Worm (Caenorhabditis elegans) whole organism, L2 larva: ENCODE results near the gene srw-23.

Source experiments
- C34F6.9 ChIP-seq: fragments of 150-350 bp; optimal IDR thresholded peaks from 2 replicates; lab custom pipeline; 2014; ENCODE audit warnings: missing biosample characterization, missing genetic modification characterization
- F13H6.1 ChIP-seq: sonication (generic microtip); optimal IDR thresholded peaks from 2 replicates; lab custom pipeline; 2016; ENCODE audit warnings: missing genetic modification characterization, missing compliant biosample characterization
- R02D3.7 ChIP-seq: fragments of 150-350 bp; optimal IDR thresholded peaks from 2 replicates; lab custom pipeline; 2014; ENCODE audit warnings: missing biosample characterization, missing genetic modification characterization
- Y55F3AM.14 ChIP-seq: fragments of 200-800 bp; sonication (Bioruptor generic); optimal IDR thresholded peaks from 2 replicates; lab custom pipeline; 2018; ENCODE audit warnings: mild to moderate bottlenecking, missing genetic modification characterization, missing compliant biosample characterization
- ZK546.5 ChIP-seq: sonication (generic microtip); optimal IDR thresholded peaks from 2 replicates; lab custom pipeline; 2017; ENCODE audit warnings: missing biosample characterization, missing genetic modification characterization
- alr-1 ChIP-seq: fragments of 150-350 bp; optimal IDR thresholded peaks from 2 replicates; lab custom pipeline; 2014; ENCODE audit warnings: missing biosample characterization, missing genetic modification characterization
- aly-2 ChIP-seq: fragments of 150-350 bp; optimal IDR thresholded peaks from 2 replicates; lab custom pipeline; 2014; ENCODE audit warnings: missing biosample characterization, missing genetic modification characterization
- ceh-16 ChIP-seq: fragments of 150-350 bp; optimal IDR thresholded peaks from 2 replicates; lab custom pipeline; 2014; ENCODE audit warnings: missing biosample characterization, missing genetic modification characterization
- ceh-82 ChIP-seq: fragments of 150-350 bp; optimal IDR thresholded peaks from 2 replicates; lab custom pipeline; 2014; ENCODE audit warnings: missing biosample characterization, missing genetic modification characterization
- crh-2 ChIP-seq: sonication (generic microtip); optimal IDR thresholded peaks from 2 replicates; lab custom pipeline; 2017; ENCODE audit warnings: missing biosample characterization, missing genetic modification characterization
- dmd-4 ChIP-seq: sonication (generic microtip); optimal IDR thresholded peaks from 2 replicates; lab custom pipeline; 2017; ENCODE audit warnings: missing biosample characterization, missing genetic modification characterization
- egl-27 ChIP-seq: sonication (generic microtip); optimal IDR thresholded peaks from 3 replicates; lab custom pipeline; 2017; ENCODE audit warnings: missing biosample characterization, missing genetic modification reagents, missing genetic modification characterization
- elt-3 ChIP-seq: sonication (generic microtip); optimal IDR thresholded peaks from 2 replicates; lab custom pipeline; 2017; ENCODE audit warnings: missing biosample characterization, missing genetic modification characterization
- fos-1 ChIP-seq: fragments of 150-350 bp; optimal IDR thresholded peaks from 2 replicates; lab custom pipeline; 2014; ENCODE audit warnings: missing biosample characterization, missing genetic modification characterization
- gmeb-1 ChIP-seq: fragments of 150-350 bp; optimal IDR thresholded peaks from 2 replicates; lab custom pipeline; 2014; ENCODE audit warnings: missing biosample characterization, missing genetic modification characterization
- lin-11 ChIP-seq: fragments of 150-350 bp; sonication (generic microtip); optimal IDR thresholded peaks from 2 replicates; lab custom pipeline; 2014; ENCODE audit warnings: missing biosample characterization, missing genetic modification characterization, inconsistent platforms, mixed read lengths
- lin-13 ChIP-seq: fragments of 150-350 bp; optimal IDR thresholded peaks from 2 replicates; lab custom pipeline; 2014; ENCODE audit warnings: missing biosample characterization, missing genetic modification reagents, missing genetic modification characterization
- lin-39 ChIP-seq: fragments of 150-350 bp; optimal IDR thresholded peaks from 2 replicates; lab custom pipeline; 2014; ENCODE audit warnings: missing biosample characterization, missing genetic modification reagents, missing genetic modification characterization
- lsy-2 ChIP-seq, 2 experiments: fragments of 150-350 bp in 1 of 2; sonication (generic microtip) in 1 of 2; optimal IDR thresholded peaks; 2 replicates each; lab custom pipeline; 2014 to 2017; ENCODE audit warnings: missing biosample characterization in 2 of 2, missing genetic modification characterization in 2 of 2
- mab-5 ChIP-seq: fragments of 150-350 bp; optimal IDR thresholded peaks from 2 replicates; lab custom pipeline; 2014; ENCODE audit warnings: missing biosample characterization, missing genetic modification characterization
- mbf-1 ChIP-seq: sonication (generic microtip); optimal IDR thresholded peaks from 2 replicates; lab custom pipeline; 2017; ENCODE audit warnings: missing biosample characterization, missing genetic modification characterization
- mdl-1 ChIP-seq, 2 experiments: fragments of 150-350 bp in 1 of 2; sonication (generic microtip) in 1 of 2; optimal IDR thresholded peaks; 2 replicates each; lab custom pipeline; 2017; ENCODE audit warnings: missing biosample characterization in 2 of 2, missing genetic modification characterization in 2 of 2
- nhr-10 ChIP-seq: sonication (generic microtip); optimal IDR thresholded peaks from 2 replicates; lab custom pipeline; 2017; ENCODE audit warnings: missing biosample characterization, missing genetic modification characterization
- nhr-11 ChIP-seq: fragments of 150-350 bp; optimal IDR thresholded peaks from 2 replicates; lab custom pipeline; 2014; ENCODE audit warnings: missing biosample characterization, missing genetic modification characterization
- nhr-12 ChIP-seq: fragments of 150-350 bp; optimal IDR thresholded peaks from 2 replicates; lab custom pipeline; 2014; ENCODE audit warnings: missing biosample characterization, missing genetic modification characterization
- nhr-129 ChIP-seq: fragments of 150-350 bp; optimal IDR thresholded peaks from 2 replicates; lab custom pipeline; 2014; ENCODE audit warnings: missing biosample characterization, missing genetic modification characterization
- nhr-21 ChIP-seq: fragments of 150-350 bp; optimal IDR thresholded peaks from 2 replicates; lab custom pipeline; 2014; ENCODE audit warnings: missing biosample characterization, missing genetic modification characterization
- nhr-237 ChIP-seq: fragments of 150-350 bp; optimal IDR thresholded peaks from 2 replicates; lab custom pipeline; 2014; ENCODE audit warnings: missing biosample characterization, missing genetic modification characterization
- nhr-25 ChIP-seq: fragments of 150-350 bp; sonication (generic microtip); optimal IDR thresholded peaks from 3 replicates; lab custom pipeline; 2014; ENCODE audit warnings: missing biosample characterization, missing genetic modification characterization
- nhr-6 ChIP-seq: fragments of 150-350 bp; optimal IDR thresholded peaks from 2 replicates; lab custom pipeline; 2014; ENCODE audit warnings: missing biosample characterization, missing genetic modification characterization
- sem-4 ChIP-seq: fragments of 150-350 bp; optimal IDR thresholded peaks from 2 replicates; lab custom pipeline; 2014; ENCODE audit warnings: missing biosample characterization, missing genetic modification reagents, missing genetic modification characterization
- sma-3 ChIP-seq: sonication (generic microtip); optimal IDR thresholded peaks from 2 replicates; lab custom pipeline; 2016; ENCODE audit warnings: missing genetic modification reagents, missing genetic modification characterization, missing compliant biosample characterization
- sma-9 ChIP-seq, 2 experiments: fragments of 150-350 bp in 1 of 2; sonication (generic microtip) in 1 of 2; optimal IDR thresholded peaks; 2 replicates each; lab custom pipeline; 2014 to 2016; ENCODE audit warnings: missing genetic modification characterization in 2 of 2, mild to moderate bottlenecking in 1 of 2, missing biosample characterization in 1 of 2, missing compliant biosample characterization in 1 of 2, missing genetic modification reagents in 1 of 2, moderate library complexity in 1 of 2
- snpc-4 ChIP-seq: fragments of 150-350 bp; optimal IDR thresholded peaks from 2 replicates; lab custom pipeline; 2014; ENCODE audit warnings: missing biosample characterization, missing genetic modification characterization
- unc-39 ChIP-seq: fragments of 150-350 bp; optimal IDR thresholded peaks from 2 replicates; lab custom pipeline; 2014; ENCODE audit warnings: missing biosample characterization, missing genetic modification characterization
- unc-55 ChIP-seq: fragments of 150-350 bp; sonication (generic microtip); optimal IDR thresholded peaks from 3 replicates; lab custom pipeline; 2014; ENCODE audit warnings: missing biosample characterization, missing genetic modification reagents, missing genetic modification characterization
- unc-62 ChIP-seq: fragments of 150-350 bp; optimal IDR thresholded peaks from 2 replicates; lab custom pipeline; 2014; ENCODE audit warnings: missing biosample characterization, missing genetic modification reagents, missing genetic modification characterization
- zag-1 ChIP-seq: fragments of 150-350 bp; optimal IDR thresholded peaks from 2 replicates; lab custom pipeline; 2014; ENCODE audit warnings: missing biosample characterization, missing genetic modification characterization
- ztf-1 ChIP-seq: fragments of 200-800 bp; sonication (Bioruptor generic); conservative IDR thresholded peaks from 2 replicates; pipeline ENCODE4 v1.3.6; 2022; ENCODE audit warnings: missing genetic modification characterization, missing compliant biosample characterization

Gene srw-23

ce11 chrV:16869740-16870139 lies 4.0 kb upstream of the srw-23 start, which contains the start of gene clec-33:
TSS of gene clec-33 (minus strand) at chrV:16869840.
- TF ChIP-seq fos-1 (tag; lab: Kevin White, UChicago): no peak
- no peak for TF ChIP-seq lin-11 (tag; lab: Kevin White, UChicago)
- no peak for TF ChIP-seq sma-9 (GFP tag; optimal IDR thresholded peaks at IDR 0.05; lab: Kevin White, UChicago)
- no peak for TF ChIP-seq sma-9 (tag; optimal IDR thresholded peaks at IDR 0.05; lab: Kevin White, UChicago)
- no peak for TF ChIP-seq mab-5 (tag; lab: Kevin White, UChicago)
- TF ChIP-seq lin-13: no peak
- TF ChIP-seq lin-39 (tag; lab: Kevin White, UChicago): no peak
- no peak for TF ChIP-seq C34F6.9
- no peak for TF ChIP-seq mdl-1 (tag; optimal IDR thresholded peaks at IDR 0.05; lab: Kevin White, UChicago)
- no peak for TF ChIP-seq ZK546.5
- TF ChIP-seq lsy-2 (tag; optimal IDR thresholded peaks at IDR 0.05; lab: Kevin White, UChicago): no peak
- TF ChIP-seq nhr-237 (tag; lab: Kevin White, UChicago): no peak
- no peak for TF ChIP-seq sem-4 (tag; lab: Kevin White, UChicago)
- no peak for TF ChIP-seq sma-3
- no peak for TF ChIP-seq gmeb-1
- no peak for TF ChIP-seq zag-1
- TF ChIP-seq ztf-1: no peak

- no peak for TF ChIP-seq nhr-6 (tag; lab: Kevin White, UChicago)
- TF ChIP-seq nhr-21 (tag; lab: Kevin White, UChicago): no peak
- TF ChIP-seq nhr-129: no peak
- TF ChIP-seq lsy-2 (tag; optimal IDR thresholded peaks at IDR 0.05; lab: Kevin White, UChicago): no peak
- TF ChIP-seq snpc-4 (tag; lab: Kevin White, UChicago): no peak
- TF ChIP-seq nhr-12: no peak
- no peak for TF ChIP-seq mab-5 (tag; lab: Kevin White, UChicago)
- TF ChIP-seq ZK546.5: no peak
- no peak for TF ChIP-seq gmeb-1
- TF ChIP-seq ztf-1: no peak
- TF ChIP-seq dmd-4: no peak
- TF ChIP-seq F13H6.1 (tag; lab: Kevin White, UChicago): no peak
- no peak for TF ChIP-seq nhr-10 (tag; lab: Kevin White, UChicago)
- no peak for TF ChIP-seq nhr-237 (tag; lab: Kevin White, UChicago)
- no peak for TF ChIP-seq mbf-1 (tag; lab: Kevin White, UChicago)
- TF ChIP-seq fos-1 (tag; lab: Kevin White, UChicago): no peak
Observed at ce11 chrV:16871387-16871786, 2.4 kb upstream of the srw-23 start, which contains the start of gene thn-4. TSS of gene thn-4 (minus strand) at chrV:16871487.

- no peak for TF ChIP-seq unc-39 (tag; lab: Kevin White, UChicago)
- no peak for TF ChIP-seq alr-1 (tag; lab: Kevin White, UChicago)
- no peak for TF ChIP-seq nhr-129
Observed at ce11 chrV:16874966-16875365, 1.2 kb downstream of the srw-23 start, which contains the start of gene F49A5.10. TSS of gene F49A5.10 (plus strand) at chrV:16875266.

ce11 chrV:16879532-16879931 lies 5.8 kb downstream of the srw-23 start:
- TF ChIP-seq alr-1 (tag; lab: Kevin White, UChicago) (no peak), nhr-11 (no peak), unc-62 (GFP tag; lab: Kevin White, UChicago) (no peak), mab-5 (tag; lab: Kevin White, UChicago) (no peak), sma-3 (no peak), egl-27 (tag; lab: Kevin White, UChicago) (no peak), R02D3.7 (no peak), gmeb-1 (no peak), nhr-6 (tag; lab: Kevin White, UChicago) (no peak), C34F6.9 (no peak), unc-55 (GFP tag; lab: Kevin White, UChicago) (no peak), nhr-237 (tag; lab: Kevin White, UChicago) (no peak), elt-3 (tag; lab: Kevin White, UChicago) (no peak), nhr-10 (tag; lab: Kevin White, UChicago) (no peak)

- TF ChIP-seq F13H6.1 (tag; lab: Kevin White, UChicago) (no peak), gmeb-1 (no peak), elt-3 (tag; lab: Kevin White, UChicago) (no peak), nhr-12 (no peak), ceh-16 (tag; lab: Kevin White, UChicago) (no peak), C34F6.9 (no peak), lin-11 (tag; lab: Kevin White, UChicago) (no peak), lsy-2 (tag; optimal IDR thresholded peaks at IDR 0.05; lab: Kevin White, UChicago) (no peak), nhr-10 (tag; lab: Kevin White, UChicago) (no peak), dmd-4 (no peak), nhr-11 (no peak), unc-62 (GFP tag; lab: Kevin White, UChicago) (no peak), Y55F3AM.14 (GFP tag; lab: Kevin White, UChicago) (no peak), ceh-82 (no peak), mdl-1 (tag; optimal IDR thresholded peaks at IDR 0.05; lab: Kevin White, UChicago) (no peak), crh-2 (tag; lab: Kevin White, UChicago) (no peak), aly-2 (tag; lab: Kevin White, UChicago) (no peak), lin-39 (tag; lab: Kevin White, UChicago) (no peak), nhr-129 (no peak), nhr-25 (no peak)
- TF ChIP-seq, all 48 proteins: peak for 0
Observed at ce11 chrV:16880054-16880453, 6.3 kb downstream of the srw-23 start, which contains the start of gene F09C6.3. TSS of gene F09C6.3 (minus strand) at chrV:16880154.
